Fruit fly (Drosophila melanogaster) whole organism, pupa: Measurements from ENCODE around the gene CG2993.

ENCODE experiments used
- CG10348 ChIP-seq: fragments of 200-800 bp; sonication (Bioruptor generic); IDR thresholded peaks from 2 replicates; pipeline ENCODE4 v1.3.6; 2022; ENCODE audit warnings: missing biosample characterization, missing genetic modification characterization
- CG12605 ChIP-seq: fragments of 200-800 bp; sonication (Bioruptor generic); IDR thresholded peaks from 2 replicates; pipeline ENCODE4 v1.3.6; 2022; ENCODE audit warnings: missing biosample characterization, missing genetic modification characterization
- CG13204 ChIP-seq: fragments of 200-800 bp; sonication (Bioruptor generic); optimal IDR thresholded peaks from 2 replicates; lab custom pipeline; 2018; ENCODE audit warnings: missing biosample characterization, mild to moderate bottlenecking, missing genetic modification characterization, moderate library complexity
- CG15710 ChIP-seq: fragments of 200-800 bp; sonication (Bioruptor generic); optimal IDR thresholded peaks from 2 replicates; lab custom pipeline; 2018; ENCODE audit warnings: missing biosample characterization, mild to moderate bottlenecking, missing genetic modification characterization, moderate library complexity
- CG17806 ChIP-seq: fragments of 200-800 bp; sonication (Bioruptor generic); optimal IDR thresholded peaks from 2 replicates; lab custom pipeline; 2018; ENCODE audit warnings: missing biosample characterization, mild to moderate bottlenecking, missing genetic modification characterization, moderate library complexity
- CG32121 ChIP-seq: fragments of 200-800 bp; sonication (Bioruptor generic); IDR thresholded peaks from 2 replicates; pipeline ENCODE4 v1.3.6; 2022; ENCODE audit warnings: missing biosample characterization, missing genetic modification characterization
- CG34367 ChIP-seq: fragments of 200-800 bp; sonication (Bioruptor generic); optimal IDR thresholded peaks from 2 replicates; lab custom pipeline; 2018; ENCODE audit warnings: missing biosample characterization, mild to moderate bottlenecking, missing genetic modification characterization
- CG4496 ChIP-seq: fragments of 200-800 bp; sonication (Bioruptor generic); IDR thresholded peaks from 3 replicates; pipeline ENCODE4 v1.3.6; 2022; ENCODE audit warnings: missing biosample characterization, missing genetic modification characterization
- CG8301 ChIP-seq: fragments of 200-800 bp; sonication (Bioruptor generic); optimal IDR thresholded peaks from 2 replicates; lab custom pipeline; 2018; ENCODE audit warnings: missing biosample characterization, mild to moderate bottlenecking, missing genetic modification characterization
- CG9948 ChIP-seq: fragments of 200-800 bp; sonication (Bioruptor generic); optimal IDR thresholded peaks from 2 replicates; lab custom pipeline; 2018; ENCODE audit warnings: missing biosample characterization, mild to moderate bottlenecking, missing genetic modification characterization, moderate library complexity
- D1 ChIP-seq: fragments of 200-800 bp; sonication (Bioruptor generic); optimal IDR thresholded peaks from 2 replicates; lab custom pipeline; 2018; ENCODE audit warnings: missing biosample characterization, mild to moderate bottlenecking, missing genetic modification characterization, moderate library complexity
- Ets98B ChIP-seq: fragments of 200-800 bp; sonication (Bioruptor generic); IDR thresholded peaks from 2 replicates; pipeline ENCODE4 v1.3.6; 2022; ENCODE audit warnings: missing biosample characterization, missing genetic modification characterization
- Snoo ChIP-seq: fragments of 200-800 bp; sonication (Bioruptor generic); optimal IDR thresholded peaks from 3 replicates; lab custom pipeline; 2017; ENCODE audit warnings: missing biosample characterization, mild to moderate bottlenecking, missing genetic modification characterization, inconsistent platforms
- rn ChIP-seq: fragments of 200-800 bp; sonication (Bioruptor generic); IDR thresholded peaks from 2 replicates; pipeline ENCODE4 v1.3.6; 2022; ENCODE audit warnings: missing biosample characterization, missing genetic modification characterization

- TF ChIP-seq Ets98B (GFP tag; lab: Robert Waterston, UW) (no peak), CG17806 (tag; lab: Kevin White, UChicago) (no peak), CG34367 (tag; lab: Kevin White, UChicago) (no peak), CG4496 (GFP tag; lab: Robert Waterston, UW) (no peak), Snoo (tag; lab: Kevin White, UChicago) (no peak), CG12605 (GFP tag; lab: Robert Waterston, UW) (no peak), CG9948 (tag; lab: Kevin White, UChicago) (no peak), D1 (no peak), CG32121 (no peak), CG10348 (no peak), CG15710 (tag; lab: Kevin White, UChicago) (no peak), CG8301 (tag; lab: Kevin White, UChicago) (no peak), rn (GFP tag; lab: Robert Waterston, UW) (no peak), CG13204 (GFP tag; lab: Kevin White, UChicago) (no peak)
Observed at dm6 chr3R:7782933-7783686, 26.7 kb downstream of the CG2993 start, which contains the start of gene CG18747.
